Fruit fly (Drosophila melanogaster) ovary, adult (tissue): ENCODE results near the gene CG31624.

Experiments
- CG17801 ChIP-seq: fragments of 200-800 bp; optimal IDR thresholded peaks from 2 replicates; lab custom pipeline; 2019; ENCODE audit warnings: missing biosample characterization, mild to moderate bottlenecking, missing genetic modification characterization, moderate library complexity; ENCODE audit not compliant: partially characterized antibody

Gene CG31624

DNA sequence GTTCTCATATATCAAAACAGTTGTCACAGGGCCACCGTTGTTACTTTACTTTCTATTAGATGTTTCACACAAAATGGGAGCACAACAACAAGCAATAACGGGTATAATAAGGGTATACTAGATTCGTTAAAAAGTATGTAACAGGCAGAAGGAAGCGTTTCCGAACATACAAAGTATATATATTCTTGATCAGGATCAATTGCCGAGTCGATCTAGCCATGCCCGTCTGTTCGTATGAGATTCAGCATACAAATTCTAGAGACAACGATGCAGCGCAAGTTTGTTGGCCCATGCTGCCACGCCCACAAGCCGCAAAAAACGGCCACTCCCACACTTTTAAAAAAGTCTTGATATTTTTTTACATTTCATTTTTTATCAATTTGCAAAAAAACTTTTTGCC lies at the start of gene CG31624:
Gene CG31624, minus strand, starts transcription at position 101 of the 400 bp plus-strand sequence.
- TF ChIP-seq CG17801: no peak

DNA sequence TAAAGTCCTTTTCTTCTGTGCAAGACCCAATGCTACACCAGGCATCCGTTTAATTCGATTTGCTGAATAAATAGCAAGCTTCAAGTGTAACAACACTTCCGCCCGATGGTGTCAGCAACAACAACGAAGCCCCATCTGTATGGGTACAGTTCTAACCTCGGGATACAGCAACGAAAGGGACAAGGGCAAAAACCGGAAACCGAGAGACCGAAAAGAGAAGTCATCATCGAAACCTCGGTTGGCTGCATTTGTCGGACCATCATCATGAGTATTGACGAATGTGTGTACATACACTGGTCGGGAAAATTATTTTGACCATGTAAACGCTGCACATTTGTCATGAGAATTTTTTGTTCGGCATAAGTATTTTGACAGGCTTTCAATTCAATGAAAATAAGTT lies 48.7 kb upstream of the CG31624 start:
- TF ChIP-seq CG17801: no peak

dm6 chr2L:21247967-21248366 lies 47.8 kb upstream of the CG31624 start:
- no peak for TF ChIP-seq CG17801

dm6 chr2L:21246687-21247086 lies 46.5 kb upstream of the CG31624 start:
- TF ChIP-seq CG17801: no peak

dm6 chr2L:21245093-21245736 lies 45.0 kb upstream of the CG31624 start:
- no peak for TF ChIP-seq CG17801

dm6 chr2L:21243964-21244466 lies 43.8 kb upstream of the CG31624 start:
- no peak for TF ChIP-seq CG17801

- no peak for TF ChIP-seq CG17801
These were observed 42.2 kb upstream of the CG31624 start for dm6 chr2L:21242369-21242768.

DNA sequence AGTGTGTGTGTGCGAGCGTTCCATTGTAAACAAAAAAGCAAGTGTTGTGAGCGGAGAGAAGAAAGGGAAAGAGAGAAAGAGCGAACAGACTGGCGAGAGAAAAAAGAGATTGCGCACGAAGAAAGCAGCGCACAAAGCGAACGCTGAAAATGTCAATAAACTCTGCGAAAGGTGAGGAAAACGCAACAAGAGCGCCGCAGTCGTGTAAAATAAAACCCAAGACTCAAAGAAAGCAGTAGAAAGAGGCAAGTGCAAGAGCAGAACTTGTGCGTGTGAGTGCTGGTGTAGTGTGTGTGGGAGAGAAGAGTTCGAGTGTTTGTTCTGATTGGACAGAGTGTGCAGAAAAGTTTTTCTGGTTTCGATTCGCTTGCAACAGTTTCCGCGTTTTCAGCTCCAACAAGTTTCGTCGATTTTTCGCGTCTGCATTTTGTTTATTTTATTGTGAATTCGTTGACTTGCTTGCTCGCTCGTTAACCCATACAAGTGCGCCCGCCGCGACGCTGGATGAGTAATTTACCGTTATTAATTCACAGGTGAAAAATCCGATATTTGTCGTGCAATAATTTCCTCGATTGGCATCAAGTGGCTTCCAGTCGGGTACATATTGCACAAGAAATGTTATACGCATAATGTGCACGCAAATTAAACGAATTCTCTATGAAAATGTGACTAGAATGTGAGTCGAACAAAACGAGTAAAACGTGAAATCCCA lies 37.7 kb upstream of the CG31624 start:
- peak; percentile 5 for TF ChIP-seq CG17801

- no peak for TF ChIP-seq CG17801
These were observed 37.0 kb upstream of the CG31624 start, which contains the start of gene Hr39 for dm6 chr2L:21237048-21237747. Hr39 (plus strand) TSS chr2L:21237250.

DNA sequence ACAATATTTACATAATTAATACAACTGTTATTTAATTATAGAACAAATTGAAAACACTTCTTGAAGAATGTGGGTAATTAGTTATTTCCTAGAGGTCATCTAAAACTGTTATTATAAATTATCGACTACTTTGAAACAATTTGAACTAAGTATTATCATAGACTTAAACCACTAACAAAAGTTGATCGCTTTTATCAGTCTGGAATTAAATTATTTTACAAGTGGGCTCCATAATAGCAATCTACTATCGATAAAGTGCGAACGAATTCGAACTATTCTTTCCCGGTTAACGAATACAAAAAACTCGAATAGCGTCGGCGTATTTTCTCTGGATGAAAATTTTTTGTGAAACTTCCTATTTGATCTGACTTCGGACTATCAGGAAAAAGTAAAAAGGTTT lies 36.5 kb upstream of the CG31624 start, which contains the start of gene CG31626:
Gene CG31626, minus strand, starts transcription at position 101 of the 400 bp plus-strand sequence.
- TF ChIP-seq CG17801: no peak

- TF ChIP-seq CG17801: no peak
These were observed 35.3 kb upstream of the CG31624 start for dm6 chr2L:21235463-21235862.

DNA sequence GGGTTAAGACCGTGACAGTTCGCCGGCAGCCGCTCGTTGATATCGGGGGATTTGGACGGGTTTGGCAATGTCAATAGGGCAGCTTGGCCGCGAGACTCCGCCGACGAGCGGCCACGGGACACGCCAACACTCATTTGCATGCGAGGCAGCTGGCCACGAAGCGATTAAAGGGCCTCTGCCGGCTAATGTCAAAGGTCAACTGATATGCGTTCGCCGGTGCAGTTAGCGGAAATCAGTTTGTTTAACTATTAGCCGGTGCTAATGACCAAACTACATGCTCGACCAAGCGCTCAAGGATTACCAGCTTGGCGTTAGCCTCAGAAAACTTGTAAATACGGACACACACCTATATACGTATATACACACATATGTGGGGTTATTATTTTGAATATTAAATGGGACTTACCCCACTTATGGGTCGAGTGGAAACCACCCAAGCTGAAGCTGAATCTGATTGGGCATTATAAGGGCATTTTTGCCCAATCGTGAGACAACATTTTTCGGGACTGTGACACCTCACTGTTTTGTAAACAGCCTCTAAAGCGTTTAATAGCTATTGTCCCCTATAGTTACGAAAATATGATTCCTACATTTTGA lies 34.3 kb upstream of the CG31624 start:
- TF ChIP-seq CG17801: no peak

DNA sequence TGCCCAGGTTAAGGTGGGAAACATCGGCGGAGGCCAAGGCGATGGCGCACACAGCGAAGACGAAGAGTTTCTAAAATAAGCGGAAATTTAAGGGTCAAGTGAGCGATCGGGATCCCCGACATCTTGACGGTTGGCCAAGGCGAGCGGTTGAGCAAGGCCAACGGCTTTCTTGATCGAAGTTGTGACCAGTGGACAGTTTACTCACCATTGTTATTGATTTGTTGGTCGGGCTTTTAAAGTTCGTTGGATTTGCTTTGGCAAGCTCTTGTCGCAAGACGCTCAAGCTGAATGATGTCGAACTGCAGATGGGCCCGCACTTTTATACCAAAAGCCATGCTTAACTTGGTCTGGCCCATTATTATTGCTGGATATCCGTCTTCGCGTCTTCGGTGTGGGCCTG lies 33.3 kb upstream of the CG31624 start:
- no peak for TF ChIP-seq CG17801

- TF ChIP-seq CG17801: no peak
These were observed 21.6 kb upstream of the CG31624 start for dm6 chr2L:21221778-21222177.

- TF ChIP-seq CG17801: no peak
These were observed 21.0 kb upstream of the CG31624 start, which contains the start of gene CG8677 for dm6 chr2L:21221114-21221578. CG8677 (plus strand) TSS chr2L:21221312.

DNA sequence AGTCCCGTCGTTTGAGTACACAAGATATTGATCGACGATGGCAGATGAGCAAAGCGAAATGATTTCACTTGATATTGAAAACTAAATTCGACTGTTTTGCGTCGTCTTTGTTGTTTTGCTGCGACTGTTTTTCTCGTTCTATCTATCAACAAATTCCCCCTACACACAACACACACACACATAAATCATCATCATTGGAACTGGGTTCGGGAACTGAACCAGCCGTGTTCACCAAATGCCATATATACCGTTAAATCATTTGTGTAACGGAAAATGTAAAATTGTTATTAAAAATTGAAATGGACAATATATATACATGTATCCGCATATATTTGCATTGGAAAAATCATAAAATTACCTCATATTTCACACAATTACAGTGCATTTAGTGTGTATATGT lies 20.2 kb upstream of the CG31624 start, which contains the start of gene Atg18b:
Gene Atg18b, minus strand, starts transcription at position 177 of the 400 bp plus-strand sequence.
- TF ChIP-seq CG17801: no peak
